Worm (Caenorhabditis elegans) whole organism, L4 larva: ENCODE data around the gene rgs-3.

ENCODE experiments used
- D1046.2 ChIP-seq: fragments of 200-800 bp; sonication (Bioruptor generic); IDR thresholded peaks from 2 replicates; pipeline ENCODE4 v1.3.6; 2022; ENCODE audit warnings: missing genetic modification characterization, missing compliant biosample characterization
- mep-1 ChIP-seq: fragments of 150-350 bp; sonication (generic microtip); optimal IDR thresholded peaks from 3 replicates; lab custom pipeline; 2014; ENCODE audit warnings: missing biosample characterization, missing genetic modification characterization
- nhr-11 ChIP-seq: fragments of 150-350 bp; optimal IDR thresholded peaks from 2 replicates; lab custom pipeline; 2014; ENCODE audit warnings: missing biosample characterization, missing genetic modification characterization
- nhr-237 ChIP-seq: sonication (generic microtip); optimal IDR thresholded peaks from 2 replicates; lab custom pipeline; 2017; ENCODE audit warnings: missing biosample characterization, missing genetic modification characterization
- nhr-76 ChIP-seq: fragments of 150-350 bp; optimal IDR thresholded peaks from 2 replicates; lab custom pipeline; 2014; ENCODE audit warnings: missing biosample characterization, missing genetic modification characterization
- pha-4 ChIP-seq, 2 experiments: fragments of 150-350 bp in 1 of 2; fragments of 200-800 bp in 1 of 2; sonication (Bioruptor generic) in 1 of 2; IDR thresholded peaks in 1 of 2; optimal IDR thresholded peaks in 1 of 2; 2 replicates each; pipeline versions ENCODE4 v1.3.6 to Lab custom; 2014 to 2022; ENCODE audit warnings: missing genetic modification characterization in 2 of 2, missing genetic modification reagents in 2 of 2, missing biosample characterization in 1 of 2, missing compliant biosample characterization in 1 of 2
- pqm-1 ChIP-seq: sonication (generic microtip); optimal IDR thresholded peaks from 2 replicates; lab custom pipeline; 2017; ENCODE audit warnings: missing biosample characterization, missing genetic modification characterization
- zag-1 ChIP-seq: fragments of 150-350 bp; optimal IDR thresholded peaks from 2 replicates; lab custom pipeline; 2014; ENCODE audit warnings: missing biosample characterization, missing genetic modification characterization
- zfp-2 ChIP-seq: sonication (generic microtip); optimal IDR thresholded peaks from 2 replicates; lab custom pipeline; 2016; ENCODE audit warnings: mild to moderate bottlenecking, missing genetic modification characterization, missing compliant biosample characterization
- ztf-11 ChIP-seq: fragments of 150-350 bp; optimal IDR thresholded peaks from 2 replicates; lab custom pipeline; 2014; ENCODE audit warnings: missing biosample characterization, missing genetic modification characterization

ce11 chrII:6142539-6142938 lies 42.9 kb downstream of the rgs-3 start:
- no peak for TF ChIP-seq mep-1 (tag; lab: Kevin White, UChicago)
- TF ChIP-seq pha-4 (GFP tag; IDR thresholded peaks at IDR 0.05; lab: Robert Waterston, UW) = no peak
- TF ChIP-seq pha-4 (tag; optimal IDR thresholded peaks at IDR 0.05; lab: Kevin White, UChicago) = no peak
- TF ChIP-seq zag-1 (tag; lab: Kevin White, UChicago) = no peak
- no peak for TF ChIP-seq pqm-1 (tag; lab: Kevin White, UChicago)
- TF ChIP-seq zfp-2 (tag; lab: Kevin White, UChicago) = no peak
- TF ChIP-seq D1046.2 (GFP tag; lab: Robert Waterston, UW) = no peak
- no peak for TF ChIP-seq ztf-11 (tag; lab: Kevin White, UChicago)
- no peak for TF ChIP-seq nhr-11 (tag; lab: Kevin White, UChicago)
- no peak for TF ChIP-seq nhr-76 (tag; lab: Kevin White, UChicago)
- TF ChIP-seq nhr-237 = no peak
